Fruit fly (Drosophila melanogaster): ENCODE measurements around the gene PolD1.

The PolD1 gene

DNA sequence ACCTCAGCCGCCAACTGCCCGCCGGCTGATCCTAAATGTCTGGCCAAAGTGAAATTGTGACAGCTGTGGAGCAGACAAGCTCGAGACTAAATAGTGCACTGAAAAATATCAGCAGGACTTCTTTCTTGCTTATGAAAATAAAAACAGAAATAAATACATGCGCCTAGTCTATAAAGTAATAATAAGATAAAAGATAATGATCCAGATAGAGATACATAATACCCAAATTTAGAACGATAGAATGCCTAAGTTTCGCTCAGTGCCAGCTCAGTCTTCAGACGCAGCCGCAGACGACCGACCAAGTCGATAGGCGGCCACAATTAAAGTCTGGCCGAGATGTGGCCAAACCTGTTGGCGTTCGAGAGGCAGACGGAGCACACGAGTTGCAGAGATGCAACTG, 46.8 kb downstream of the PolD1 start (continued):
- TF ChIP-seq CG9876 (GFP tag; optimal IDR thresholded peaks at IDR 0.05) (no peak), sc (optimal IDR thresholded peaks at IDR 0.05) (no peak), sc (GFP tag; optimal IDR thresholded peaks at IDR 0.05) (peak; percentile 65), CG32772 (GFP tag; IDR thresholded peaks at IDR 0.05) (peak; percentile 60; the same call in 1 of the 2 replicates), Nf-YA (GFP tag; IDR thresholded peaks at IDR 0.05) (no peak), CG6765 (GFP tag; optimal IDR thresholded peaks at IDR 0.05) (no peak), sisA (GFP tag; IDR thresholded peaks at IDR 0.05) (peak; percentile 82; the same call in 1 of the 2 replicates), HLH3B (GFP tag; IDR thresholded peaks at IDR 0.05) (peak; percentile 78), CG1602 (GFP tag; optimal IDR thresholded peaks at IDR 0.05) (peak; percentile 56), D19B (GFP tag; optimal IDR thresholded peaks at IDR 0.05) (no peak), CG7372 (GFP tag; IDR thresholded peaks at IDR 0.05) (0 out of 2 replicates have a peak, but pooled peaks have one; percentile 37), fd64A (GFP tag; optimal IDR thresholded peaks at IDR 0.05) (no peak), dimm (GFP tag; IDR thresholded peaks at IDR 0.05) (peak; percentile 63), nom (GFP tag; optimal IDR thresholded peaks at IDR 0.05) (no peak), Rfx (GFP tag; IDR thresholded peaks at IDR 0.05) (no peak), sima (GFP tag; optimal IDR thresholded peaks at IDR 0.05) (no peak), CG17361 (GFP tag; IDR thresholded peaks at IDR 0.05) (peak; percentile 74), Lim3 (GFP tag; IDR thresholded peaks at IDR 0.05) (no peak), CG10274 (GFP tag; optimal IDR thresholded peaks at IDR 0.05) (no peak), Oaz (GFP tag; IDR thresholded peaks at IDR 0.05) (0 out of 2 replicates have a peak, but pooled peaks have one; percentile 26), Adf1 (GFP tag; IDR thresholded peaks at IDR 0.05) (no peak), CG4730 (GFP tag; IDR thresholded peaks at IDR 0.05) (peak; percentile 36; the same call in 1 of the 2 replicates), Hsf (GFP tag; optimal IDR thresholded peaks at IDR 0.05) (peak; percentile 56), CG12769 (tag; optimal IDR thresholded peaks at IDR 0.05) (peak; percentile 8), ranshi (GFP tag; IDR thresholded peaks at IDR 0.05) (peak; percentile 68), zen2 (GFP tag; IDR thresholded peaks at IDR 0.05; ENCODE audit: partially characterized antibody) (no peak), gsb-n (tag; optimal IDR thresholded peaks at IDR 0.05) (peak; percentile 40), hkb (optimal IDR thresholded peaks at IDR 0.05) (no peak), hkb (GFP tag; IDR thresholded peaks at IDR 0.05) (no peak; the same call in 1 of the 2 replicates), pnt (GFP tag; optimal IDR thresholded peaks at IDR 0.05) (peak; percentile 7), tx (GFP tag; optimal IDR thresholded peaks at IDR 0.05) (no peak), CG17802 (tag; optimal IDR thresholded peaks at IDR 0.05) (peak; percentile 4), CG8290 (GFP tag; optimal IDR thresholded peaks at IDR 0.05) (no peak), CG8290 (tag; optimal IDR thresholded peaks at IDR 0.05) (no peak), CG16863 (GFP tag; optimal IDR thresholded peaks at IDR 0.05) (peak; percentile 35), Hr3 (GFP tag; optimal IDR thresholded peaks at IDR 0.05) (peak; percentile 63), ro (GFP tag; IDR thresholded peaks at IDR 0.05) (peak; percentile 47; the same call in 1 of the 2 replicates), BEAF-32 (GFP tag; optimal IDR thresholded peaks at IDR 0.05) (no peak), dysf (GFP tag; IDR thresholded peaks at IDR 0.05) (peak; percentile 79), ase (GFP tag; IDR thresholded peaks at IDR 0.05) (peak; percentile 62; the same call in 2 of the 3 replicates), toy (GFP tag; IDR thresholded peaks at IDR 0.05) (no peak), btn (GFP tag; optimal IDR thresholded peaks at IDR 0.05) (peak; percentile 42), kay (GFP tag; optimal IDR thresholded peaks at IDR 0.05) (no peak), CG12299 (tag; optimal IDR thresholded peaks at IDR 0.05) (no peak), CG5180 (GFP tag; optimal IDR thresholded peaks at IDR 0.05) (peak; percentile 87), jing (GFP tag; optimal IDR thresholded peaks at IDR 0.05) (peak; percentile 28), CG7963 (GFP tag; IDR thresholded peaks at IDR 0.05; ENCODE audit: partially characterized antibody) (no peak), zfh1 (GFP tag; IDR thresholded peaks at IDR 0.05) (peak; percentile 77; the same call in 2 of the 3 replicates), Six4 (GFP tag; optimal IDR thresholded peaks at IDR 0.05) (peak; percentile 63), D19A (tag; optimal IDR thresholded peaks at IDR 0.05) (peak; percentile 17), CG14441 (GFP tag; IDR thresholded peaks at IDR 0.05) (peak; percentile 75), CG33557 (GFP tag; optimal IDR thresholded peaks at IDR 0.05) (no peak), knrl (GFP tag; IDR thresholded peaks at IDR 0.05; ENCODE audit: partially characterized antibody) (no peak)
